Fruit fly (Drosophila melanogaster) whole organism, embryonic: ENCODE data around the gene CG13315.

Experiments
- Abd-B ChIP-seq: fragments of 200-800 bp; sonication (Bioruptor generic); optimal IDR thresholded peaks from 2 replicates; lab custom pipeline; 2018; ENCODE audit warnings: missing biosample characterization, mild to moderate bottlenecking, missing genetic modification characterization, moderate library complexity
- BEAF-32 ChIP-seq: fragments of 200-800 bp; sonication (Bioruptor generic); optimal IDR thresholded peaks from 3 replicates; lab custom pipeline; 2017; ENCODE audit warnings: missing biosample characterization, missing genetic modification characterization, mild to moderate bottlenecking, moderate library complexity, missing genetic modification reagents
- Bdp1 ChIP-seq: fragments of 200-800 bp; sonication (Bioruptor generic); optimal IDR thresholded peaks from 3 replicates; lab custom pipeline; 2016; ENCODE audit warnings: missing biosample characterization, missing genetic modification characterization
- CG10959 ChIP-seq: fragments of 200-800 bp; sonication (Bioruptor generic); IDR thresholded peaks from 2 replicates; pipeline ENCODE4 v1.3.6; 2022; ENCODE audit warnings: missing biosample characterization, missing genetic modification characterization
- CG11723 ChIP-seq: fragments of 200-800 bp; sonication (Bioruptor generic); optimal IDR thresholded peaks from 2 replicates; lab custom pipeline; 2017; ENCODE audit warnings: missing biosample characterization, mild to moderate bottlenecking, missing genetic modification characterization
- CG15011 ChIP-seq: fragments of 200-800 bp; sonication (Bioruptor generic); optimal IDR thresholded peaks from 3 replicates; lab custom pipeline; 2018; ENCODE audit warnings: missing biosample characterization, mild to moderate bottlenecking, missing genetic modification characterization
- CG15479 ChIP-seq: fragments of 200-800 bp; sonication (Bioruptor generic); optimal IDR thresholded peaks from 3 replicates; lab custom pipeline; 2019; ENCODE audit warnings: missing biosample characterization, mild to moderate bottlenecking, missing genetic modification characterization, moderate library complexity
- CG17361 ChIP-seq: fragments of 200-800 bp; sonication (Bioruptor generic); IDR thresholded peaks from 3 replicates; pipeline ENCODE4 v1.3.6; 2022; ENCODE audit warnings: missing biosample characterization, missing genetic modification characterization
- CG17568 ChIP-seq: fragments of 200-800 bp; sonication (Bioruptor generic); optimal IDR thresholded peaks from 2 replicates; lab custom pipeline; 2018; ENCODE audit warnings: missing biosample characterization, mild to moderate bottlenecking, missing genetic modification characterization, moderate library complexity
- CG18262 ChIP-seq: fragments of 200-800 bp; optimal IDR thresholded peaks from 3 replicates; lab custom pipeline; 2019; ENCODE audit warnings: missing biosample characterization, mild to moderate bottlenecking, missing genetic modification characterization, moderate library complexity
- CG2712 ChIP-seq: fragments of 200-800 bp; optimal IDR thresholded peaks from 3 replicates; lab custom pipeline; 2019; ENCODE audit warnings: missing biosample characterization, mild to moderate bottlenecking, missing genetic modification characterization, moderate library complexity
- CG3281 ChIP-seq: fragments of 200-800 bp; sonication (Bioruptor generic); optimal IDR thresholded peaks from 3 replicates; lab custom pipeline; 2017; ENCODE audit warnings: missing biosample characterization, mild to moderate bottlenecking, missing genetic modification characterization
- CG3407 ChIP-seq: fragments of 200-800 bp; sonication (Bioruptor generic); optimal IDR thresholded peaks from 2 replicates; lab custom pipeline; 2018; ENCODE audit warnings: missing biosample characterization, mild to moderate bottlenecking, missing genetic modification characterization
- CG6765 ChIP-seq: fragments of 200-800 bp; sonication (Bioruptor generic); optimal IDR thresholded peaks from 3 replicates; lab custom pipeline; 2017; ENCODE audit warnings: missing biosample characterization, mild to moderate bottlenecking, missing genetic modification characterization
- CG7745 ChIP-seq: fragments of 200-800 bp; sonication (Bioruptor generic); optimal IDR thresholded peaks from 2 replicates; lab custom pipeline; 2018; ENCODE audit warnings: missing biosample characterization, mild to moderate bottlenecking, missing genetic modification characterization, moderate library complexity
- CG8924 ChIP-seq: fragments of 200-800 bp; optimal IDR thresholded peaks from 3 replicates; lab custom pipeline; 2019; ENCODE audit warnings: missing biosample characterization, mild to moderate bottlenecking, missing genetic modification characterization, moderate library complexity
- CG9437 ChIP-seq: fragments of 200-800 bp; sonication (Bioruptor generic); optimal IDR thresholded peaks from 2 replicates; lab custom pipeline; 2018; ENCODE audit warnings: missing biosample characterization, mild to moderate bottlenecking, missing genetic modification characterization
- CHES-1-like ChIP-seq: fragments of 200-800 bp; sonication (Bioruptor generic); optimal IDR thresholded peaks from 2 replicates; lab custom pipeline; 2016; ENCODE audit warnings: missing biosample characterization, missing genetic modification characterization
- CoRest ChIP-seq: fragments of 200-800 bp; sonication (Bioruptor generic); optimal IDR thresholded peaks from 3 replicates; lab custom pipeline; 2018; ENCODE audit warnings: missing biosample characterization, mild to moderate bottlenecking, missing genetic modification characterization, moderate library complexity
- CrebB ChIP-seq: fragments of 200-800 bp; sonication (Bioruptor generic); optimal IDR thresholded peaks from 3 replicates; lab custom pipeline; 2018; ENCODE audit warnings: missing biosample characterization, mild to moderate bottlenecking, missing genetic modification characterization
- D ChIP-seq, 2 experiments: fragments of 200-800 bp in 1 of 2; fragments of >200 bp in 1 of 2; sonication (Bioruptor generic) in 1 of 2; optimal IDR thresholded peaks; 2 replicates in 1 of 2; 3 replicates in 1 of 2; lab custom pipeline; 2017; ENCODE audit warnings: mild to moderate bottlenecking in 1 of 2, missing biosample characterization in 1 of 2, missing genetic modification characterization in 1 of 2, missing genetic modification reagents in 1 of 2
- Doc2 ChIP-seq: fragments of 200-800 bp; sonication (Bioruptor generic); IDR thresholded peaks from 2 replicates; pipeline ENCODE4 v1.3.6; 2022; ENCODE audit warnings: missing biosample characterization, missing genetic modification characterization
- Dp ChIP-seq: fragments of 200-800 bp; sonication (Bioruptor generic); optimal IDR thresholded peaks from 2 replicates; lab custom pipeline; 2018; ENCODE audit warnings: missing biosample characterization, mild to moderate bottlenecking, missing genetic modification characterization, moderate library complexity
- Elba2 ChIP-seq: fragments of 200-800 bp; sonication (Bioruptor generic); optimal IDR thresholded peaks from 3 replicates; lab custom pipeline; 2016; ENCODE audit warnings: missing biosample characterization, missing genetic modification characterization
- HLH4C ChIP-seq: fragments of 200-800 bp; sonication (Bioruptor generic); IDR thresholded peaks from 3 replicates; pipeline ENCODE4 v1.3.6; 2022; ENCODE audit warnings: missing biosample characterization, missing genetic modification characterization; ENCODE audit not compliant: partially characterized antibody
- Hand ChIP-seq: fragments of 200-800 bp; sonication (Bioruptor generic); optimal IDR thresholded peaks from 2 replicates; lab custom pipeline; 2017; ENCODE audit warnings: mild to moderate bottlenecking, missing biosample characterization, missing genetic modification reagents, missing genetic modification characterization
- HmgD ChIP-seq: fragments of 200-800 bp; sonication (Bioruptor generic); optimal IDR thresholded peaks from 3 replicates; lab custom pipeline; 2016; ENCODE audit warnings: missing biosample characterization, missing genetic modification characterization
- Lhr ChIP-seq: fragments of 200-800 bp; sonication (Bioruptor generic); optimal IDR thresholded peaks from 3 replicates; lab custom pipeline; 2017; ENCODE audit warnings: mild to moderate bottlenecking, missing biosample characterization, missing genetic modification reagents, missing genetic modification characterization
- MBD-R2 ChIP-seq: fragments of 200-800 bp; sonication (Bioruptor generic); IDR thresholded peaks from 2 replicates; pipeline ENCODE4 v1.3.6; 2022; ENCODE audit warnings: missing biosample characterization, missing genetic modification characterization
- Max ChIP-seq: fragments of 200-800 bp; sonication (Bioruptor generic); optimal IDR thresholded peaks from 2 replicates; lab custom pipeline; 2016; ENCODE audit warnings: missing biosample characterization, mild to moderate bottlenecking, missing genetic modification characterization
- Nf-YA ChIP-seq: fragments of 200-800 bp; sonication (Bioruptor generic); IDR thresholded peaks from 2 replicates; pipeline ENCODE4 v1.3.6; 2022; ENCODE audit warnings: missing biosample characterization, missing genetic modification characterization
- Oli ChIP-seq: fragments of 200-800 bp; sonication (Bioruptor generic); optimal IDR thresholded peaks from 2 replicates; lab custom pipeline; 2018; ENCODE audit warnings: missing biosample characterization, mild to moderate bottlenecking, missing genetic modification characterization, moderate library complexity
- PHDP ChIP-seq: fragments of 200-800 bp; sonication (Bioruptor generic); optimal IDR thresholded peaks from 3 replicates; lab custom pipeline; 2018; ENCODE audit warnings: missing biosample characterization, mild to moderate bottlenecking, missing genetic modification characterization, moderate library complexity
- ac ChIP-seq: fragments of 200-800 bp; sonication (Bioruptor generic); optimal IDR thresholded peaks from 3 replicates; lab custom pipeline; 2017; ENCODE audit warnings: missing biosample characterization, mild to moderate bottlenecking, missing genetic modification characterization
- emc ChIP-seq: fragments of 200-800 bp; sonication (Bioruptor generic); optimal IDR thresholded peaks from 2 replicates; lab custom pipeline; 2016; ENCODE audit warnings: missing biosample characterization, missing genetic modification characterization
- fu2 ChIP-seq: fragments of 200-800 bp; sonication (Bioruptor generic); optimal IDR thresholded peaks from 2 replicates; lab custom pipeline; 2016; ENCODE audit warnings: missing biosample characterization, missing genetic modification characterization
- her ChIP-seq: fragments of 200-800 bp; sonication (Bioruptor generic); optimal IDR thresholded peaks from 2 replicates; lab custom pipeline; 2016; ENCODE audit warnings: missing biosample characterization, missing genetic modification characterization
- nerfin-2 ChIP-seq: fragments of 200-800 bp; sonication (Bioruptor generic); IDR thresholded peaks from 2 replicates; pipeline ENCODE4 v1.3.6; 2022; ENCODE audit warnings: missing biosample characterization, missing genetic modification characterization; ENCODE audit not compliant: partially characterized antibody
- nom ChIP-seq: fragments of 200-800 bp; sonication (Bioruptor generic); optimal IDR thresholded peaks from 2 replicates; lab custom pipeline; 2017; ENCODE audit warnings: missing biosample characterization, missing genetic modification characterization, mild to moderate bottlenecking, moderate library complexity, missing genetic modification reagents
- pho ChIP-seq: fragments of 200-800 bp; sonication (Bioruptor generic); optimal IDR thresholded peaks from 2 replicates; lab custom pipeline; 2016; ENCODE audit warnings: missing biosample characterization, missing genetic modification characterization
- phol ChIP-seq: fragments of 200-800 bp; sonication (Bioruptor generic); optimal IDR thresholded peaks from 3 replicates; lab custom pipeline; 2018; ENCODE audit warnings: missing biosample characterization, mild to moderate bottlenecking, missing genetic modification characterization, moderate library complexity
- repo ChIP-seq: fragments of 200-800 bp; sonication (Bioruptor generic); optimal IDR thresholded peaks from 2 replicates; lab custom pipeline; 2016; ENCODE audit warnings: missing biosample characterization, missing genetic modification characterization
- row ChIP-seq: fragments of 200-800 bp; sonication (Bioruptor generic); IDR thresholded peaks from 3 replicates; pipeline ENCODE4 v1.3.6; 2022; ENCODE audit warnings: missing biosample characterization, missing genetic modification characterization
- sens-2 ChIP-seq: fragments of 200-800 bp; sonication (Bioruptor generic); IDR thresholded peaks from 2 replicates; pipeline ENCODE4 v1.3.6; 2022; ENCODE audit warnings: missing biosample characterization, missing genetic modification characterization
- shn ChIP-seq: fragments of 200-800 bp; sonication (Bioruptor generic); optimal IDR thresholded peaks from 3 replicates; lab custom pipeline; 2016; ENCODE audit warnings: missing biosample characterization, missing genetic modification characterization
- slp2 ChIP-seq: fragments of 200-800 bp; sonication (Bioruptor generic); optimal IDR thresholded peaks from 2 replicates; lab custom pipeline; 2016; ENCODE audit warnings: missing biosample characterization, missing genetic modification characterization
- twi ChIP-seq: fragments of 200-800 bp; optimal IDR thresholded peaks from 2 replicates; lab custom pipeline; 2019; ENCODE audit warnings: missing biosample characterization, mild to moderate bottlenecking, missing genetic modification characterization, moderate library complexity
- zen2 ChIP-seq: fragments of 200-800 bp; sonication (Bioruptor generic); IDR thresholded peaks from 3 replicates; pipeline ENCODE4 v1.3.6; 2022; ENCODE audit warnings: missing biosample characterization, missing genetic modification characterization; ENCODE audit not compliant: partially characterized antibody

CG13315 gene

dm6 chr3L:9057429-9058088 is 39.1 kb upstream of the CG13315 start (continued):
- TF ChIP-seq CG6765 (GFP tag; lab: Kevin White, UChicago) (peak; percentile 85), CG3407 (GFP tag; lab: Kevin White, UChicago) (peak; percentile 79), BEAF-32 (GFP tag; lab: Kevin White, UChicago) (no peak), CG18262 (tag; lab: Kevin White, UChicago) (peak; percentile 94), CG15011 (peak; percentile 83), PHDP (tag; lab: Kevin White, UChicago) (peak; percentile 94), CG17361 (GFP tag; lab: Robert Waterston, UW) (peak; percentile 95), nom (GFP tag; lab: Kevin White, UChicago) (peak; percentile 90), emc (peak; percentile 17), CoRest (tag; lab: Kevin White, UChicago) (peak; percentile 94), row (GFP tag; lab: Robert Waterston, UW) (peak; percentile 96), CG2712 (peak; percentile 94), twi (tag; lab: Kevin White, UChicago) (peak; percentile 85), slp2 (peak; percentile 21), CHES-1-like (peak; percentile 30), sens-2 (peak; percentile 60; the same call in 1 of the 2 replicates), MBD-R2 (GFP tag; lab: Robert Waterston, UW) (peak; percentile 85; the same call in 1 of the 2 replicates), CG17568 (peak; percentile 85), shn (no peak), pho (peak; percentile 67), CG8924 (tag; lab: Kevin White, UChicago) (peak; percentile 96), ac (peak; percentile 25), D (optimal IDR thresholded peaks at IDR 0.05; lab: Kevin White, UChicago) (no peak), D (GFP tag; optimal IDR thresholded peaks at IDR 0.05; lab: Kevin White, UChicago) (peak; percentile 84), Doc2 (GFP tag; lab: Robert Waterston, UW) (peak; percentile 54; the same call in 1 of the 2 replicates), Lhr (GFP tag; lab: Kevin White, UChicago) (peak; percentile 59), Oli (tag; lab: Kevin White, UChicago) (peak; percentile 90), nerfin-2 (no peak), repo (no peak), CG3281 (GFP tag; lab: Kevin White, UChicago) (peak; percentile 93), zen2 (GFP tag; lab: Robert Waterston, UW) (no peak), CG9437 (GFP tag; lab: Kevin White, UChicago) (peak; percentile 90), phol (tag; lab: Kevin White, UChicago) (peak; percentile 91), HmgD (GFP tag; lab: Kevin White, UChicago) (no peak), HLH4C (GFP tag; lab: Robert Waterston, UW) (no peak), her (GFP tag; lab: Kevin White, UChicago) (peak; percentile 11), CG15479 (GFP tag; lab: Kevin White, UChicago) (no peak), CG11723 (peak; percentile 80), CrebB (peak; percentile 88), CG7745 (no peak), Elba2 (GFP tag; lab: Kevin White, UChicago) (no peak), Bdp1 (GFP tag; lab: Kevin White, UChicago) (peak; percentile 30), Nf-YA (GFP tag; lab: Robert Waterston, UW) (peak; percentile 79), Hand (GFP tag; lab: Kevin White, UChicago) (peak; percentile 96), fu2 (GFP tag; lab: Kevin White, UChicago) (no peak), CG10959 (peak; percentile 79), Abd-B (GFP tag; lab: Kevin White, UChicago) (peak; percentile 85), Dp (GFP tag; lab: Kevin White, UChicago) (no peak), Max (peak; percentile 80)
